Worm (Caenorhabditis elegans) whole organism, L1 larva: Measurements from ENCODE around the gene nfya-1.

Experiments
- aly-2 ChIP-seq: fragments of 150-350 bp; optimal IDR thresholded peaks from 2 replicates; lab custom pipeline; 2014; ENCODE audit warnings: missing biosample characterization, missing genetic modification characterization
- hpl-2 ChIP-seq: fragments of 150-350 bp; optimal IDR thresholded peaks from 2 replicates; lab custom pipeline; 2014; ENCODE audit warnings: missing biosample characterization, missing genetic modification reagents, missing genetic modification characterization
- lin-39 ChIP-seq: fragments of 150-350 bp; optimal IDR thresholded peaks from 2 replicates; lab custom pipeline; 2014; ENCODE audit warnings: missing biosample characterization, missing genetic modification reagents, missing genetic modification characterization
- nhr-11 ChIP-seq: fragments of 150-350 bp; optimal IDR thresholded peaks from 2 replicates; lab custom pipeline; 2014; ENCODE audit warnings: missing biosample characterization, missing genetic modification characterization
- nhr-90 ChIP-seq: sonication (generic microtip); optimal IDR thresholded peaks from 2 replicates; lab custom pipeline; 2016; ENCODE audit warnings: mild to moderate bottlenecking, missing genetic modification characterization, missing compliant biosample characterization; ENCODE audit not compliant: poor library complexity
- pqm-1 ChIP-seq: sonication (generic microtip); optimal IDR thresholded peaks from 3 replicates; lab custom pipeline; 2017; ENCODE audit warnings: missing biosample characterization, missing genetic modification characterization
- sox-4 ChIP-seq: sonication (generic microtip); optimal IDR thresholded peaks from 2 replicates; lab custom pipeline; 2016; ENCODE audit warnings: missing genetic modification characterization, missing compliant biosample characterization
- tbx-2 ChIP-seq: sonication (generic microtip); optimal IDR thresholded peaks from 2 replicates; lab custom pipeline; 2016; ENCODE audit warnings: missing genetic modification characterization, missing compliant biosample characterization
- unc-62 ChIP-seq: fragments of 150-350 bp; optimal IDR thresholded peaks from 2 replicates; lab custom pipeline; 2014; ENCODE audit warnings: missing biosample characterization, missing genetic modification reagents, missing genetic modification characterization

DNA sequence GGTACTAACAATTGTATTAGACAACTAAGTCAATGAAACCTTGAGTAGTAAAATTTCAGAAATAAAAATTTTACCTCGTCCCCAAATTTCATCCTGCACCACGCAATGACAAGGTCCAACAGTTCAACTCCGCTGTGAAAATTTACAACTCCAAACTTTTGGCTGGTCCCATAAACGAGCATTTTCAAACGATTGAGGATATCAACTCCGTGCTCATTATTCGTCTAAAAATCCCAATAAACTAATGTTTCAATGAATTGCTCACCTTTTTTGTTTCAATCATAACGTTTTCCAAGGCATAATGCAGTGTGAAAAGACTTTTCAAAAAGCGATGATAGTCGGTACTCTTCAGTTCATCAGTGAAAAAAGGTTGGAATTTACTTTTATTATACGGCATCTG lies 40.0 kb downstream of the nfya-1 start:
- TF ChIP-seq sox-4 = no peak
- TF ChIP-seq aly-2 (tag; lab: Kevin White, UChicago) = no peak
- TF ChIP-seq lin-39 (tag; lab: Kevin White, UChicago) = no peak
- no peak for TF ChIP-seq nhr-90 (tag; lab: Kevin White, UChicago)
- no peak for TF ChIP-seq unc-62 (GFP tag; lab: Kevin White, UChicago)
- TF ChIP-seq nhr-11 = no peak
- TF ChIP-seq tbx-2 = no peak
- TF ChIP-seq pqm-1 = no peak
- TF ChIP-seq hpl-2 (GFP tag; lab: Kevin White, UChicago) = no peak
